Worm (Caenorhabditis elegans) whole organism, L4/young adult: ENCODE data around the gene F42G2.2.

Experiments
- W03F9.2 ChIP-seq: fragments of 150-350 bp; optimal IDR thresholded peaks from 2 replicates; lab custom pipeline; 2014; ENCODE audit warnings: missing biosample characterization, missing genetic modification characterization
- dao-5 ChIP-seq: sonication (generic microtip); optimal IDR thresholded peaks from 2 replicates; lab custom pipeline; 2016; ENCODE audit warnings: missing genotype, missing genetic modification characterization, moderate library complexity, missing compliant biosample characterization
- him-1 ChIP-seq: sonication (generic microtip); optimal IDR thresholded peaks from 2 replicates; lab custom pipeline; 2016; ENCODE audit warnings: missing genotype, missing genetic modification reagents, missing genetic modification characterization, missing compliant biosample characterization

- TF ChIP-seq W03F9.2 (no peak), dao-5 (tag; lab: Kevin White, UChicago) (no peak), him-1 (tag; lab: Kevin White, UChicago) (no peak)
Observed at ce11 chrII:2393821-2394220, 28.2 kb upstream of the F42G2.2 start, which contains the start of gene F16G10.11.
